Fruit fly (Drosophila melanogaster) whole organism, embryonic: ENCODE measurements around the gene Lsp1alpha.

Experiments used
- CG14441 ChIP-seq: fragments of 200-800 bp; sonication (Bioruptor generic); IDR thresholded peaks from 2 replicates; pipeline ENCODE4 v1.3.6; 2022; ENCODE audit warnings: missing biosample characterization, missing genetic modification characterization
- CG14965 ChIP-seq: fragments of 200-800 bp; sonication (Bioruptor generic); optimal IDR thresholded peaks from 2 replicates; lab custom pipeline; 2016; ENCODE audit warnings: missing biosample characterization, missing genetic modification characterization, borderline replicate concordance
- amos ChIP-seq: fragments of 200-800 bp; sonication (Bioruptor generic); IDR thresholded peaks from 2 replicates; pipeline ENCODE4 v1.3.6; 2022; ENCODE audit warnings: missing biosample characterization, missing genetic modification characterization; ENCODE audit not compliant: partially characterized antibody
- bcd ChIP-seq: fragments of 200-800 bp; sonication (Bioruptor generic); optimal IDR thresholded peaks from 2 replicates; lab custom pipeline; 2017; ENCODE audit warnings: missing biosample characterization, mild to moderate bottlenecking, missing genetic modification characterization
- inv ChIP-seq: fragments of 200-800 bp; sonication (Bioruptor generic); IDR thresholded peaks from 2 replicates; pipeline ENCODE4 v1.3.6; 2022; ENCODE audit warnings: missing biosample characterization, missing genetic modification characterization; ENCODE audit not compliant: partially characterized antibody
- jumu ChIP-seq: fragments of 200-800 bp; sonication (Bioruptor generic); optimal IDR thresholded peaks from 3 replicates; lab custom pipeline; 2016; ENCODE audit warnings: missing biosample characterization, missing genetic modification characterization
- row ChIP-seq: fragments of 200-800 bp; sonication (Bioruptor generic); IDR thresholded peaks from 3 replicates; pipeline ENCODE4 v1.3.6; 2022; ENCODE audit warnings: missing biosample characterization, missing genetic modification characterization

DNA sequence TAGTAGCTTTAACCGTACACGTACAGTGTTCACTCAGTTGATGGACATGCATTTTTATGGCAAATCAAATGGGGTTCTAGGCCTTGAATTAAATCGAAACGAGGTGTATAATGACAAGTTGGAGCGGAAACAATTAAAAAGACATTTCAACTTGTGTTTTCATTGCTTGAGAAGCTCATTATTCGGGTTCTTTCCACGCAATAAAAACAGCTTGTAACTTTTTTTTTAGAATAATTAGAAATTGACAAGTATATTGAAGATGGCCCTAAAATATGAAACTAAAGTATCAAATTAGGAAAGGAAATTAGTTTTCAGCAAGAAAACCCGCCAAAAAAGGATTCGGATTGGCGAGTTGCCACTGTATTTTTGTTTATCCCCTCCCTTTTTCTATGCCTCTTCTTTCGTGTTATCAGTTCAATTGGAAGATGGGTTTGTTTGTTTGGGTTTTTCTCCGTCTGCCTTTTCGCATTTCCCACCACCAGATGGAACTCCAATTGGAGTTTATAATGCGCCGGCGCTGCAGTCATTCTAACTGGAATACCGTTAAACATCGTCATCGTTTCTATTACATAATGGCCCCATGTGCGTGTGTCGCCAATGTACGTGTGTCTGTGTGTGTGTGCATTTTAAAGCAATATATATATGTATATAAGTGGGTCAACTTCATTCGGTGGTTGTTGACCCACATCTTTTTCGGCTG is 23.4 kb upstream of the Lsp1alpha start:
- TF ChIP-seq inv (GFP tag; lab: Robert Waterston, UW) (no peak), amos (GFP tag; lab: Robert Waterston, UW) (no peak), CG14965 (no peak), bcd (GFP tag; lab: Kevin White, UChicago) (peak; percentile 41), row (peak; percentile 61), CG14441 (GFP tag; lab: Robert Waterston, UW) (0 out of 2 replicates have a peak, but pooled peaks have one; percentile 43), jumu (GFP tag; lab: Kevin White, UChicago) (peak; percentile 20)
